Comparison of ENCODE assay signal across 1 worm cellular context in genomic region chrIV:12600941-12601340, ce11.
TF ChIP-seq lines count a peak whose summit lies in the region.

No protein-coding gene starts in this region.

TF ChIP-seq in whole organism, L4 larva, 104 proteins besides CTCF, POLR2A, EP300 and RAD21 (continued from another document):
- no peak for TF ChIP-seq egl-27 (tag; optimal IDR thresholded peaks at IDR 0.05; lab: Kevin White, UChicago)
- TF ChIP-seq dmd-6 (GFP tag; IDR thresholded peaks at IDR 0.05; lab: Robert Waterston, UW), result peak; percentile 99
- peak in 1 of 2 experiments; percentile 32 for TF ChIP-seq unc-62 (GFP tag; optimal IDR thresholded peaks at IDR 0.05 in 1 of 2; lab: Kevin White, UChicago)
- no peak for TF ChIP-seq unc-62 (tag; optimal IDR thresholded peaks at IDR 0.05; lab: Kevin White, UChicago)
- TF ChIP-seq mes-2 (tag; optimal IDR thresholded peaks at IDR 0.05; lab: Kevin White, UChicago; ENCODE audit: poor library complexity, severe bottlenecking), result peak; percentile 12
- no peak for TF ChIP-seq lin-38 (GFP tag; IDR thresholded peaks at IDR 0.05; lab: Robert Waterston, UW)
- TF ChIP-seq nhr-28 (tag; optimal IDR thresholded peaks at IDR 0.05; lab: Kevin White, UChicago), result peak; percentile 91
- peak; percentile 7 for TF ChIP-seq lin-13 (GFP tag; optimal IDR thresholded peaks at IDR 0.05; lab: Kevin White, UChicago)
- peak in 1 of 2 experiments; percentile 71 for TF ChIP-seq daf-16 (GFP tag; optimal IDR thresholded peaks at IDR 0.05; lab: Kevin White, UChicago)
- TF ChIP-seq daf-16 (tag; optimal IDR thresholded peaks at IDR 0.05; lab: Kevin White, UChicago), result peak; percentile 97
- TF ChIP-seq unc-39 (tag; optimal IDR thresholded peaks at IDR 0.05; lab: Kevin White, UChicago), result no peak
- no peak for TF ChIP-seq Y75B8A.6 (GFP tag; IDR thresholded peaks at IDR 0.05; lab: Robert Waterston, UW)
- no peak for TF ChIP-seq sdz-12 (GFP tag; optimal IDR thresholded peaks at IDR 0.05; lab: Kevin White, UChicago)
- TF ChIP-seq php-3 (GFP tag; IDR thresholded peaks at IDR 0.05; lab: Robert Waterston, UW), result peak; percentile 92
- TF ChIP-seq lsy-2 (tag; optimal IDR thresholded peaks at IDR 0.05; lab: Kevin White, UChicago), result peak in 1 of 2 experiments; percentile 38
- peak; percentile 91 for TF ChIP-seq hlh-11 (tag; optimal IDR thresholded peaks at IDR 0.05; lab: Kevin White, UChicago)
- TF ChIP-seq lin-29 (GFP tag; IDR thresholded peaks at IDR 0.05; lab: Robert Waterston, UW), result no peak
- peak; percentile 92 for TF ChIP-seq nhr-48 (tag; optimal IDR thresholded peaks at IDR 0.05; lab: Kevin White, UChicago)
- TF ChIP-seq hif-1 (tag; optimal IDR thresholded peaks at IDR 0.05; lab: Kevin White, UChicago), result no peak
- TF ChIP-seq Y5F2A.4 (GFP tag; optimal IDR thresholded peaks at IDR 0.05; lab: Kevin White, UChicago), result no peak
